Worm (Caenorhabditis elegans): Measurements from ENCODE around the gene tbc-16.

tbc-16 gene

ce11 chrX:5903896-5904295 lies 6.8 kb downstream of the tbc-16 start:
- no peak for TF ChIP-seq ceh-13 (GFP tag; optimal IDR thresholded peaks at IDR 0.05)
- TF ChIP-seq ama-1 (optimal IDR thresholded peaks at IDR 0.05): no peak
- no peak for TF ChIP-seq tbx-37 (GFP tag; conservative IDR thresholded peaks at IDR 0.05)
- TF ChIP-seq scrt-1 (GFP tag; IDR thresholded peaks at IDR 0.05): no peak
- TF ChIP-seq hmbx-1 (tag; optimal IDR thresholded peaks at IDR 0.05): no peak
- TF ChIP-seq ets-7 (tag; optimal IDR thresholded peaks at IDR 0.05): no peak
- TF ChIP-seq B0310.2 (tag; optimal IDR thresholded peaks at IDR 0.05): no peak
- TF ChIP-seq pes-1 (GFP tag; IDR thresholded peaks at IDR 0.05): no peak
- TF ChIP-seq flt-1 (GFP tag; IDR thresholded peaks at IDR 0.05): no peak
- TF ChIP-seq aly-1 (tag; optimal IDR thresholded peaks at IDR 0.05): no peak
- no peak for TF ChIP-seq F13C5.2 (tag; optimal IDR thresholded peaks at IDR 0.05)
- TF ChIP-seq hnd-1 (tag; optimal IDR thresholded peaks at IDR 0.05): no peak
- no peak for TF ChIP-seq tra-4 (tag; optimal IDR thresholded peaks at IDR 0.05)

- TF ChIP-seq ceh-13 (GFP tag; optimal IDR thresholded peaks at IDR 0.05) (no peak), F13C5.2 (tag; optimal IDR thresholded peaks at IDR 0.05) (no peak), tbx-37 (GFP tag; conservative IDR thresholded peaks at IDR 0.05) (no peak), flt-1 (GFP tag; IDR thresholded peaks at IDR 0.05) (no peak), sea-1 (GFP tag; conservative IDR thresholded peaks at IDR 0.05) (no peak), tra-4 (tag; optimal IDR thresholded peaks at IDR 0.05) (no peak), hmbx-1 (tag; optimal IDR thresholded peaks at IDR 0.05) (no peak), pes-1 (GFP tag; IDR thresholded peaks at IDR 0.05) (no peak), B0310.2 (tag; optimal IDR thresholded peaks at IDR 0.05) (no peak), scrt-1 (GFP tag; IDR thresholded peaks at IDR 0.05) (no peak), ceh-36 (tag; optimal IDR thresholded peaks at IDR 0.05) (no peak), hmg-4 (GFP tag; optimal IDR thresholded peaks at IDR 0.05) (no peak), tbx-11 (GFP tag; IDR thresholded peaks at IDR 0.05) (no peak), hnd-1 (tag; optimal IDR thresholded peaks at IDR 0.05) (no peak)
Observed at ce11 chrX:5904603-5905081, 7.5 kb downstream of the tbc-16 start, which contains the start of gene nlp-49. Gene nlp-49 (plus strand): TSS chrX:5904653.

DNA sequence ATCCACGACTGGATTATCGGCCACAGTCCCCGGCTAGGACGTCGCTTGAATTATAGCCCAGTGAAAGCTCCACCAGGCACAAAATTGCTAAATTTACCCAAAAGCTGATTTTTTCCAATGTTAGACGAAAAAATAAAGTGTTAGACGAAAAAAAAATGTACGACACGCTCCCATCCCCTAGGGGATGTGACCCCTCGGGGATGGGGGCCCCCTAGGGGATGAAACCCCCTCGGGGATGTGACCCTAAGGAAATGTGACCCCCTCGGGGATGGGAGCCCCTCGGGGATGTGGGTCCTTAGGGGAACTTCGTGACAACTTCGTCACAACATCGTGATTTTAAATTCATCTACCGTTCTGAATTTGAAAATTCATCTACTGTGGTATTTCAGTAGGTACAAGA lies 8.6 kb downstream of the tbc-16 start:
- TF ChIP-seq ets-7 (tag; optimal IDR thresholded peaks at IDR 0.05) (no peak), tbx-37 (GFP tag; conservative IDR thresholded peaks at IDR 0.05) (no peak; the same call in 1 of the 2 replicates), hmbx-1 (tag; optimal IDR thresholded peaks at IDR 0.05) (no peak), B0310.2 (tag; optimal IDR thresholded peaks at IDR 0.05) (no peak), tbx-11 (GFP tag; IDR thresholded peaks at IDR 0.05) (no peak), sea-1 (GFP tag; conservative IDR thresholded peaks at IDR 0.05) (no peak), ceh-36 (tag; optimal IDR thresholded peaks at IDR 0.05) (no peak), aly-1 (tag; optimal IDR thresholded peaks at IDR 0.05) (no peak), ceh-13 (GFP tag; optimal IDR thresholded peaks at IDR 0.05) (no peak), pes-1 (GFP tag; IDR thresholded peaks at IDR 0.05) (no peak), ama-1 (optimal IDR thresholded peaks at IDR 0.05) (no peak), tra-4 (tag; optimal IDR thresholded peaks at IDR 0.05) (no peak), hnd-1 (tag; optimal IDR thresholded peaks at IDR 0.05) (no peak), hmg-4 (GFP tag; optimal IDR thresholded peaks at IDR 0.05) (no peak), scrt-1 (GFP tag; IDR thresholded peaks at IDR 0.05) (no peak), F13C5.2 (tag; optimal IDR thresholded peaks at IDR 0.05) (no peak), flt-1 (GFP tag; IDR thresholded peaks at IDR 0.05) (no peak)

DNA sequence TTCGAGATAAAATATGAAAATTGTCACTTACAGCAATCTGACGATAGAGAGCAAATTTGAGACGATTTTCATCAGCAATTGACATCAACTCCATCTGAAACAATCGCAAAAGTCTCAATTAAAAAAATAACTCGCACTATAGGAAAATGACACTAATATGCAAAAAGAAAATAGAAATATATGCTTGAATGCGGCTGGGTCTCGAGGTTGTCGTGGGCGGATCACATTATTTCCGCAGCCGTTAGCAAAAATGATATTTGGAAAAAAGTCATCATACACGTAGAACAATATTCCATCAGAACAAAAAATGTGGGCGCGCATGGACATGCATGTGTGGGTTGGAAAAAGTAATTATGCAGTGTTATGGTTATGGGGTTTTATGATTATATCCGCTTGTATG lies 20.1 kb downstream of the tbc-16 start, which contains the start of gene Y23B4A.1:
Gene Y23B4A.1, minus strand, starts transcription at position 101 of the 400 bp plus-strand sequence.
- TF ChIP-seq B0310.2 (tag; optimal IDR thresholded peaks at IDR 0.05): no peak
- TF ChIP-seq ceh-36 (tag; optimal IDR thresholded peaks at IDR 0.05): no peak
- TF ChIP-seq tbx-37 (GFP tag; conservative IDR thresholded peaks at IDR 0.05): no peak
- TF ChIP-seq aly-1 (tag; optimal IDR thresholded peaks at IDR 0.05): no peak
- TF ChIP-seq tra-4 (tag; optimal IDR thresholded peaks at IDR 0.05): no peak
- TF ChIP-seq hmg-4 (GFP tag; optimal IDR thresholded peaks at IDR 0.05): no peak
- TF ChIP-seq ama-1 (optimal IDR thresholded peaks at IDR 0.05): no peak
- TF ChIP-seq sea-1 (GFP tag; conservative IDR thresholded peaks at IDR 0.05): no peak
- TF ChIP-seq hmbx-1 (tag; optimal IDR thresholded peaks at IDR 0.05): no peak
- no peak for TF ChIP-seq pes-1 (GFP tag; IDR thresholded peaks at IDR 0.05)
- TF ChIP-seq tbx-11 (GFP tag; IDR thresholded peaks at IDR 0.05): no peak
- no peak for TF ChIP-seq F13C5.2 (tag; optimal IDR thresholded peaks at IDR 0.05)
- no peak for TF ChIP-seq hnd-1 (tag; optimal IDR thresholded peaks at IDR 0.05)
- TF ChIP-seq ets-7 (tag; optimal IDR thresholded peaks at IDR 0.05): no peak
- no peak for TF ChIP-seq flt-1 (GFP tag; IDR thresholded peaks at IDR 0.05)
- no peak for TF ChIP-seq ceh-13 (GFP tag; optimal IDR thresholded peaks at IDR 0.05)
- TF ChIP-seq scrt-1 (GFP tag; IDR thresholded peaks at IDR 0.05): no peak

DNA sequence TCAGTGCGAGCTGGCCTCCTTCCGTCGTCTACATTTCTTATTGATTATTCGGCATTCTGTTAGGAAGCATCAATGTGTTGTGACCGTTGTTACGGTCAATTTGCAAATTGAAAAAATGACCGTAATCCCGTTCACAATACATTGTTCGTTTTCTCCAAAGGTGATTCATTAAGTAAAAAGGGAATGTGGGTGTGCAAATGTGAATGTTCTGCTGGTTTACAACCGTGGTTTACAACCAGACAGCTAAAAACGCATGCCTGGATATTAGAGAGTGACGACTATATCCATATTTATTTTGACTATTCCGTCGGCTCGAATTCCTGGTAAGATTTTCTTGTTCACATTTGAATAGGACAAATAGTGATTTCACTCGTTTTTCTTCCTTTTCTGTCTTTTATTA lies 22.0 kb downstream of the tbc-16 start, which contains the start of gene capa-1:
Gene capa-1, plus strand, starts transcription at position 301 of the 400 bp plus-strand sequence.
- no peak for TF ChIP-seq tra-4 (tag; optimal IDR thresholded peaks at IDR 0.05)
- no peak for TF ChIP-seq pes-1 (GFP tag; IDR thresholded peaks at IDR 0.05)
- no peak for TF ChIP-seq flt-1 (GFP tag; IDR thresholded peaks at IDR 0.05)
- TF ChIP-seq ets-7 (tag; optimal IDR thresholded peaks at IDR 0.05): no peak
- no peak for TF ChIP-seq hmbx-1 (tag; optimal IDR thresholded peaks at IDR 0.05)
- TF ChIP-seq F13C5.2 (tag; optimal IDR thresholded peaks at IDR 0.05): no peak
- TF ChIP-seq aly-1 (tag; optimal IDR thresholded peaks at IDR 0.05): no peak
- no peak for TF ChIP-seq scrt-1 (GFP tag; IDR thresholded peaks at IDR 0.05)
- no peak for TF ChIP-seq tbx-37 (GFP tag; conservative IDR thresholded peaks at IDR 0.05)
- TF ChIP-seq ceh-36 (tag; optimal IDR thresholded peaks at IDR 0.05): no peak
- no peak for TF ChIP-seq B0310.2 (tag; optimal IDR thresholded peaks at IDR 0.05)
- TF ChIP-seq hmg-4 (GFP tag; optimal IDR thresholded peaks at IDR 0.05): no peak
- TF ChIP-seq ceh-13 (GFP tag; optimal IDR thresholded peaks at IDR 0.05): no peak

ce11 chrX:5923672-5924071 lies 26.5 kb downstream of the tbc-16 start:
- TF ChIP-seq tra-4 (tag; optimal IDR thresholded peaks at IDR 0.05): no peak
- TF ChIP-seq tbx-11 (GFP tag; IDR thresholded peaks at IDR 0.05): no peak
- TF ChIP-seq ama-1 (optimal IDR thresholded peaks at IDR 0.05): no peak
- no peak for TF ChIP-seq scrt-1 (GFP tag; IDR thresholded peaks at IDR 0.05)
- TF ChIP-seq sea-1 (GFP tag; conservative IDR thresholded peaks at IDR 0.05): no peak
- no peak for TF ChIP-seq pes-1 (GFP tag; IDR thresholded peaks at IDR 0.05)
- TF ChIP-seq ceh-36 (tag; optimal IDR thresholded peaks at IDR 0.05): no peak
- TF ChIP-seq ceh-13 (GFP tag; optimal IDR thresholded peaks at IDR 0.05): no peak
- TF ChIP-seq aly-1 (tag; optimal IDR thresholded peaks at IDR 0.05): no peak
- no peak for TF ChIP-seq flt-1 (GFP tag; IDR thresholded peaks at IDR 0.05)
- no peak for TF ChIP-seq hmg-4 (GFP tag; optimal IDR thresholded peaks at IDR 0.05)
- TF ChIP-seq hnd-1 (tag; optimal IDR thresholded peaks at IDR 0.05): no peak
- no peak for TF ChIP-seq B0310.2 (tag; optimal IDR thresholded peaks at IDR 0.05)
- TF ChIP-seq F13C5.2 (tag; optimal IDR thresholded peaks at IDR 0.05): no peak
- TF ChIP-seq ets-7 (tag; optimal IDR thresholded peaks at IDR 0.05): no peak

All from whole organism, early embryonic.